Worm (Caenorhabditis elegans) whole organism, L3 larva: ENCODE data around the gene srlf-27.

Experiments used
- aly-2 ChIP-seq: fragments of 150-350 bp; optimal IDR thresholded peaks from 2 replicates; lab custom pipeline; 2014; ENCODE audit warnings: missing biosample characterization, missing genetic modification characterization
- ceh-16 ChIP-seq: sonication (generic microtip); optimal IDR thresholded peaks from 2 replicates; lab custom pipeline; 2017; ENCODE audit warnings: missing biosample characterization, missing genetic modification characterization
- jun-1 ChIP-seq: fragments of 150-350 bp; optimal IDR thresholded peaks from 2 replicates; lab custom pipeline; 2014; ENCODE audit warnings: missing biosample characterization, missing genetic modification reagents, missing genetic modification characterization
- nhr-11 ChIP-seq: fragments of 150-350 bp; optimal IDR thresholded peaks from 2 replicates; lab custom pipeline; 2014; ENCODE audit warnings: missing biosample characterization, missing genetic modification characterization
- nhr-237 ChIP-seq: fragments of 150-350 bp; optimal IDR thresholded peaks from 2 replicates; lab custom pipeline; 2014; ENCODE audit warnings: missing biosample characterization, missing genetic modification characterization
- unc-39 ChIP-seq: sonication (generic microtip); optimal IDR thresholded peaks from 4 replicates; lab custom pipeline; 2017; ENCODE audit warnings: missing biosample characterization, missing genetic modification characterization
- ztf-4 ChIP-seq: fragments of 150-350 bp; optimal IDR thresholded peaks from 2 replicates; lab custom pipeline; 2014; ENCODE audit warnings: missing biosample characterization, missing genetic modification characterization

DNA sequence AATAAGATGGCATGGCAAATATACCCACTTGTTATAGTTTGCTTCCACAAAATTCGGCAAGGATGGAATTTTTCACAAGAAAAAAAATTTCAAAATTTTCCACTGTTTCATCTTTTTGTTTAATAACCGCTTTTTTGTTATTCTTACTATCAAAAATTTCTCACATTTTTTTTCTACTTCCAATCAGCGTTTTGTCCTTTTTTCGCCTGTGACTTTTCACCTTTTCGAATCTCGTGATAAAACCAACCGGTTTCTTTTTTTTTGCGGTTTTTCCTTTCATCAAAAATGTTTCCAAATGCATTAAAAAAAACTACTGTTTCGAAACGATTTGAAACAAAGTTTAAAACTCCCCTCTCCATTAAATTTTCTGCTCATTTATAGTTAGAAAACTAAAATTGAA lies 41.5 kb downstream of the srlf-27 start:
- TF ChIP-seq nhr-11 (tag; lab: Kevin White, UChicago): no peak
- TF ChIP-seq jun-1 (tag; lab: Kevin White, UChicago): no peak
- no peak for TF ChIP-seq nhr-237 (tag; lab: Kevin White, UChicago)
- TF ChIP-seq ceh-16: no peak
- TF ChIP-seq aly-2 (tag; lab: Kevin White, UChicago): no peak
- no peak for TF ChIP-seq unc-39
- no peak for TF ChIP-seq ztf-4
